Worm (Caenorhabditis elegans): ENCODE measurements around the gene T11F9.1.

- TF ChIP-seq xbp-1 (tag; optimal IDR thresholded peaks at IDR 0.05) (no peak), nhr-77 (tag; optimal IDR thresholded peaks at IDR 0.05) (no peak), unc-130 (tag; optimal IDR thresholded peaks at IDR 0.05) (peak; percentile 27)
Measured at ce11 chrV:11506347-11506746, 47.0 kb downstream of the T11F9.1 start.

Data from whole organism, L1 larva.